Fruit fly (Drosophila melanogaster) whole organism, embryonic: ENCODE results near the gene CG2278.

Experiments
- Adf1 ChIP-seq: fragments of 200-800 bp; sonication (Bioruptor generic); IDR thresholded peaks from 2 replicates; pipeline ENCODE4 v1.3.6; 2022; ENCODE audit warnings: missing biosample characterization, missing genetic modification characterization
- Atf-2 ChIP-seq: fragments of 200-800 bp; sonication (Bioruptor generic); optimal IDR thresholded peaks from 2 replicates; lab custom pipeline; 2016; ENCODE audit warnings: missing biosample characterization, missing genetic modification characterization
- Bgb ChIP-seq: fragments of 200-800 bp; sonication (Bioruptor generic); IDR thresholded peaks from 2 replicates; pipeline ENCODE4 v1.3.6; 2022; ENCODE audit warnings: missing biosample characterization, missing genetic modification characterization; ENCODE audit not compliant: partially characterized antibody
- CG10321 ChIP-seq: fragments of 200-800 bp; sonication (Bioruptor generic); IDR thresholded peaks from 2 replicates; pipeline ENCODE4 v1.3.6; 2022; ENCODE audit warnings: missing biosample characterization, missing genetic modification characterization
- CG11504 ChIP-seq: fragments of 200-800 bp; sonication (Bioruptor generic); optimal IDR thresholded peaks from 3 replicates; lab custom pipeline; 2019; ENCODE audit warnings: missing biosample characterization, mild to moderate bottlenecking, missing genetic modification characterization, moderate library complexity
- CG12391 ChIP-seq: fragments of 200-800 bp; sonication (Bioruptor generic); optimal IDR thresholded peaks from 3 replicates; lab custom pipeline; 2018; ENCODE audit warnings: missing biosample characterization, mild to moderate bottlenecking, missing genetic modification characterization, moderate library complexity
- CG15073 ChIP-seq: fragments of 200-800 bp; sonication (Bioruptor generic); optimal IDR thresholded peaks from 2 replicates; lab custom pipeline; 2016; ENCODE audit warnings: missing biosample characterization, missing genetic modification characterization
- CG1602 ChIP-seq: fragments of 200-800 bp; sonication (Bioruptor generic); optimal IDR thresholded peaks from 3 replicates; lab custom pipeline; 2016; ENCODE audit warnings: missing biosample characterization, missing genetic modification characterization
- CG16779 ChIP-seq: fragments of 200-800 bp; sonication (Bioruptor generic); IDR thresholded peaks from 2 replicates; pipeline ENCODE4 v1.3.6; 2022; ENCODE audit warnings: missing biosample characterization, missing genetic modification characterization
- CG18011 ChIP-seq: fragments of 200-800 bp; sonication (Bioruptor generic); optimal IDR thresholded peaks from 2 replicates; lab custom pipeline; 2017; ENCODE audit warnings: missing biosample characterization, missing genetic modification characterization, mild to moderate bottlenecking, moderate library complexity, missing genotype
- CG32532 ChIP-seq: fragments of 200-800 bp; sonication (Bioruptor generic); IDR thresholded peaks from 2 replicates; pipeline ENCODE4 v1.3.6; 2022; ENCODE audit warnings: missing biosample characterization, missing genetic modification characterization
- CG4424 ChIP-seq: fragments of 200-800 bp; sonication (Bioruptor generic); optimal IDR thresholded peaks from 3 replicates; lab custom pipeline; 2016; ENCODE audit warnings: missing biosample characterization, missing genetic modification characterization
- CG5953 ChIP-seq: fragments of 200-800 bp; sonication (Bioruptor generic); IDR thresholded peaks from 2 replicates; pipeline ENCODE4 v1.3.6; 2022; ENCODE audit warnings: missing biosample characterization, missing genetic modification characterization
- CG6654 ChIP-seq: fragments of 200-800 bp; sonication (Bioruptor generic); optimal IDR thresholded peaks from 2 replicates; lab custom pipeline; 2017; ENCODE audit warnings: missing biosample characterization, mild to moderate bottlenecking, missing genetic modification characterization
- CG7357 ChIP-seq: fragments of 200-800 bp; sonication (Bioruptor generic); IDR thresholded peaks from 3 replicates; pipeline ENCODE4 v1.3.6; 2022; ENCODE audit warnings: missing biosample characterization, missing genetic modification characterization
- CG7745 ChIP-seq: fragments of 200-800 bp; sonication (Bioruptor generic); optimal IDR thresholded peaks from 2 replicates; lab custom pipeline; 2018; ENCODE audit warnings: missing biosample characterization, mild to moderate bottlenecking, missing genetic modification characterization, moderate library complexity
- CG8478 ChIP-seq: fragments of >200 bp; optimal IDR thresholded peaks from 2 replicates; lab custom pipeline; 2018
- CG8924 ChIP-seq: fragments of 200-800 bp; optimal IDR thresholded peaks from 3 replicates; lab custom pipeline; 2019; ENCODE audit warnings: missing biosample characterization, mild to moderate bottlenecking, missing genetic modification characterization, moderate library complexity
- Chrac-16 ChIP-seq: fragments of 200-800 bp; sonication (Bioruptor generic); optimal IDR thresholded peaks from 3 replicates; lab custom pipeline; 2016; ENCODE audit warnings: missing biosample characterization, missing genetic modification characterization
- Deaf1 ChIP-seq: fragments of 200-800 bp; optimal IDR thresholded peaks from 3 replicates; lab custom pipeline; 2019; ENCODE audit warnings: missing biosample characterization, mild to moderate bottlenecking, missing genetic modification characterization, moderate library complexity
- Doc3 ChIP-seq: fragments of 200-800 bp; sonication (Bioruptor generic); IDR thresholded peaks from 3 replicates; pipeline ENCODE4 v1.3.6; 2022; ENCODE audit warnings: missing biosample characterization, missing genetic modification characterization; ENCODE audit not compliant: partially characterized antibody
- GATAe ChIP-seq: fragments of 200-800 bp; sonication (Bioruptor generic); conservative IDR thresholded peaks from 2 replicates; pipeline ENCODE4 v1.3.6; 2022; ENCODE audit warnings: missing biosample characterization, missing genetic modification characterization
- Hmr ChIP-seq: fragments of 200-800 bp; sonication (Bioruptor generic); optimal IDR thresholded peaks from 3 replicates; lab custom pipeline; 2017; ENCODE audit warnings: mild to moderate bottlenecking, missing biosample characterization, missing genetic modification reagents, missing genetic modification characterization
- Kr ChIP-seq: fragments of 200-800 bp; sonication (Bioruptor generic); optimal IDR thresholded peaks from 2 replicates; lab custom pipeline; 2017; ENCODE audit warnings: missing biosample characterization, mild to moderate bottlenecking, missing genetic modification characterization
- Mes4 ChIP-seq: fragments of 200-800 bp; sonication (Bioruptor generic); optimal IDR thresholded peaks from 2 replicates; lab custom pipeline; 2016; ENCODE audit warnings: missing biosample characterization, missing genetic modification characterization
- Mrtf ChIP-seq: fragments of 200-800 bp; sonication (Bioruptor generic); IDR thresholded peaks from 3 replicates; pipeline ENCODE4 v1.3.6; 2022; ENCODE audit warnings: missing biosample characterization, missing genetic modification characterization
- Nf-YB ChIP-seq: fragments of 200-800 bp; sonication (Bioruptor generic); optimal IDR thresholded peaks from 3 replicates; lab custom pipeline; 2019; ENCODE audit warnings: missing biosample characterization, mild to moderate bottlenecking, missing genetic modification characterization, moderate library complexity
- Opbp ChIP-seq: fragments of 200-800 bp; sonication (Bioruptor generic); IDR thresholded peaks from 3 replicates; pipeline ENCODE4 v1.3.6; 2022; ENCODE audit warnings: missing biosample characterization, missing genetic modification characterization; ENCODE audit not compliant: partially characterized antibody
- Pdp1 ChIP-seq, 2 experiments: fragments of 200-800 bp; sonication (Bioruptor generic); optimal IDR thresholded peaks; 3 replicates each; lab custom pipeline; 2016; ENCODE audit warnings: missing biosample characterization in 2 of 2, missing genetic modification characterization in 2 of 2, mild to moderate bottlenecking in 1 of 2, moderate library complexity in 1 of 2
- Sin3A ChIP-seq: fragments of >200 bp; optimal IDR thresholded peaks from 2 replicates; lab custom pipeline; 2018
- Xrp1 ChIP-seq: fragments of 200-800 bp; sonication (Bioruptor generic); IDR thresholded peaks from 2 replicates; pipeline ENCODE4 v1.3.6; 2022; ENCODE audit warnings: missing biosample characterization, missing genetic modification characterization
- abd-A ChIP-seq: fragments of 200-800 bp; sonication (Bioruptor generic); optimal IDR thresholded peaks from 3 replicates; lab custom pipeline; 2019; ENCODE audit warnings: missing biosample characterization, mild to moderate bottlenecking, missing genetic modification characterization, moderate library complexity
- bigmax ChIP-seq: fragments of 200-800 bp; sonication (Bioruptor generic); optimal IDR thresholded peaks from 2 replicates; lab custom pipeline; 2018; ENCODE audit warnings: missing biosample characterization, mild to moderate bottlenecking, missing genetic modification characterization
- cad ChIP-seq: fragments of >200 bp; optimal IDR thresholded peaks from 2 replicates; lab custom pipeline; 2017; ENCODE audit warnings: missing biosample characterization, missing genetic modification characterization
- cg ChIP-seq: fragments of 200-800 bp; sonication (Bioruptor generic); optimal IDR thresholded peaks from 3 replicates; lab custom pipeline; 2019; ENCODE audit warnings: missing biosample characterization, mild to moderate bottlenecking, missing genetic modification characterization, moderate library complexity
- crol ChIP-seq: fragments of 200-800 bp; sonication (Bioruptor generic); IDR thresholded peaks from 2 replicates; pipeline ENCODE4 v1.3.6; 2022; ENCODE audit warnings: missing biosample characterization, missing genetic modification characterization
- gcm ChIP-seq: fragments of 200-800 bp; sonication (Bioruptor generic); optimal IDR thresholded peaks from 2 replicates; lab custom pipeline; 2019; ENCODE audit warnings: missing biosample characterization, mild to moderate bottlenecking, missing genetic modification characterization, moderate library complexity
- gem ChIP-seq: fragments of 200-800 bp; sonication (Bioruptor generic); optimal IDR thresholded peaks from 2 replicates; lab custom pipeline; 2019; ENCODE audit warnings: missing biosample characterization, mild to moderate bottlenecking, missing genetic modification characterization, moderate library complexity
- grn ChIP-seq: fragments of 200-800 bp; sonication (Bioruptor generic); optimal IDR thresholded peaks from 3 replicates; lab custom pipeline; 2017; ENCODE audit warnings: missing biosample characterization, missing genetic modification characterization
- gt ChIP-seq: fragments of 200-800 bp; sonication (Bioruptor generic); IDR thresholded peaks from 2 replicates; pipeline ENCODE4 v1.3.6; 2022; ENCODE audit warnings: missing biosample characterization, missing genetic modification characterization
- hth ChIP-seq: fragments of >200 bp; optimal IDR thresholded peaks from 2 replicates; lab custom pipeline; 2017; ENCODE audit warnings: inconsistent platforms
- lilli ChIP-seq: fragments of 200-800 bp; sonication (Bioruptor generic); optimal IDR thresholded peaks from 3 replicates; lab custom pipeline; 2016; ENCODE audit warnings: missing biosample characterization, missing genetic modification characterization
- mirr ChIP-seq: fragments of 200-800 bp; sonication (Bioruptor generic); optimal IDR thresholded peaks from 3 replicates; lab custom pipeline; 2018; ENCODE audit warnings: missing biosample characterization, mild to moderate bottlenecking, missing genetic modification characterization
- otp ChIP-seq: fragments of 200-800 bp; sonication (Bioruptor generic); IDR thresholded peaks from 3 replicates; pipeline ENCODE4, ENCODE4 v1.3.6; 2022; ENCODE audit warnings: missing biosample characterization, missing genetic modification characterization
- peb ChIP-seq: fragments of 200-800 bp; sonication (Bioruptor generic); IDR thresholded peaks from 2 replicates; pipeline ENCODE4 v1.3.6; 2022; ENCODE audit warnings: missing biosample characterization, missing genetic modification characterization
- phol ChIP-seq: fragments of 200-800 bp; sonication (Bioruptor generic); optimal IDR thresholded peaks from 3 replicates; lab custom pipeline; 2018; ENCODE audit warnings: missing biosample characterization, mild to moderate bottlenecking, missing genetic modification characterization, moderate library complexity
- ranshi ChIP-seq: fragments of 200-800 bp; sonication (Bioruptor generic); IDR thresholded peaks from 2 replicates; pipeline ENCODE4 v1.3.6; 2022; ENCODE audit warnings: missing biosample characterization, missing genetic modification characterization
- rib ChIP-seq: fragments of 200-800 bp; sonication (Bioruptor generic); IDR thresholded peaks from 2 replicates; pipeline ENCODE4 v1.3.6; 2022; ENCODE audit warnings: missing biosample characterization, missing genetic modification characterization
- sens ChIP-seq: fragments of 200-800 bp; sonication (Bioruptor generic); peaks from one replicate; lab custom pipeline; 2016; ENCODE audit warnings: missing biosample characterization, missing genetic modification characterization
- slp2 ChIP-seq: fragments of 200-800 bp; sonication (Bioruptor generic); optimal IDR thresholded peaks from 2 replicates; lab custom pipeline; 2016; ENCODE audit warnings: missing biosample characterization, missing genetic modification characterization
- sqz ChIP-seq: fragments of 200-800 bp; sonication (Bioruptor generic); optimal IDR thresholded peaks from 3 replicates; lab custom pipeline; 2018; ENCODE audit warnings: missing biosample characterization, mild to moderate bottlenecking, missing genetic modification characterization
- wek ChIP-seq: fragments of 200-800 bp; sonication (Bioruptor generic); optimal IDR thresholded peaks from 3 replicates; lab custom pipeline; 2018; ENCODE audit warnings: missing biosample characterization, mild to moderate bottlenecking, missing genetic modification characterization, moderate library complexity
- wor ChIP-seq: fragments of 200-800 bp; sonication (Bioruptor generic); IDR thresholded peaks from 2 replicates; pipeline ENCODE4 v1.3.6; 2022; ENCODE audit warnings: missing biosample characterization, missing genetic modification characterization

The CG2278 gene

dm6 chrX:8192191-8192590 lies 22.1 kb upstream of the CG2278 start:
- TF ChIP-seq CG12391 = no peak
- TF ChIP-seq otp = no peak
- no peak for TF ChIP-seq CG15073 (GFP tag; lab: Kevin White, UChicago)
- no peak for TF ChIP-seq wek (GFP tag; lab: Kevin White, UChicago)
- TF ChIP-seq grn = peak; percentile 72
- no peak for TF ChIP-seq rib (GFP tag; lab: Robert Waterston, UW)
- no peak for TF ChIP-seq slp2 (GFP tag; lab: Kevin White, UChicago)
- TF ChIP-seq CG7745 = no peak
- no peak for TF ChIP-seq Chrac-16 (GFP tag; lab: Kevin White, UChicago)
- TF ChIP-seq Opbp (GFP tag; lab: Robert Waterston, UW) = 0 out of 3 replicates have a peak, but pooled peaks have one; percentile 33
- TF ChIP-seq CG1602 (GFP tag; lab: Kevin White, UChicago) = no peak
- 0 out of 2 replicates have a peak, but pooled peaks have one; percentile 14 for TF ChIP-seq Bgb (GFP tag; lab: Robert Waterston, UW)
- no peak for TF ChIP-seq wor (GFP tag; lab: Robert Waterston, UW)
- TF ChIP-seq CG5953 (GFP tag; lab: Robert Waterston, UW) = no peak
- TF ChIP-seq lilli (GFP tag; lab: Kevin White, UChicago) = no peak
- no peak for TF ChIP-seq Sin3A (lab: Kevin White, UChicago)
- TF ChIP-seq CG16779 (GFP tag; lab: Robert Waterston, UW) = no peak
- no peak for TF ChIP-seq phol (tag; lab: Kevin White, UChicago)
- no peak for TF ChIP-seq crol
- peak; percentile 98 for TF ChIP-seq CG6654 (GFP tag; lab: Kevin White, UChicago)
- no peak for TF ChIP-seq CG8924
- no peak for TF ChIP-seq Hmr
- TF ChIP-seq CG4424 (GFP tag; lab: Kevin White, UChicago) = no peak
- no peak for TF ChIP-seq gt (GFP tag; lab: Robert Waterston, UW)
- peak; percentile 91 for TF ChIP-seq cad (GFP tag; lab: Kevin White, UChicago)
- TF ChIP-seq gem = no peak
- TF ChIP-seq CG8478 (lab: Kevin White, UChicago) = no peak
- no peak for TF ChIP-seq mirr
- TF ChIP-seq GATAe (GFP tag; lab: Robert Waterston, UW) = peak; percentile 32; the same call in 1 of the 2 replicates
- no peak for TF ChIP-seq peb (GFP tag; lab: Robert Waterston, UW)

DNA sequence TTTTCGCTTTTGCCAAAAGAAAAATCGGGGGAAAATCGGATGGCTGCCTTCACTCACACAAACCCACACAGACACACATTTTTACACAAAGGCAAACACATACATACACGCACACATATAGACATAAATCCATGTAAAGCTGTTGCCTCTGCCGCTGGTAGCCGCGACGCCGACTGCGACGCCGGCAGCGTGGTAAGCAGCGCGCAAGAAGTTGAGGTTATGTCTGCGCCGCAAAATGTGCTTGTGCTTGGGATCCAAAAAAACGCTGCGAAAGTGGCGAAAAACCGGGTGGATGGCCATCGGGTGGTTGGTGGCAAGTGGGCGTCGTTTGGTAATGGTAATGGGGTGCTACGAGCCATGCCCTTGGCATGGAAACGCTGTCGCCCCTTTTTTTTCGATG lies 9.8 kb upstream of the CG2278 start:
- TF ChIP-seq Mrtf (GFP tag; lab: Robert Waterston, UW) = no peak
- no peak for TF ChIP-seq CG18011
- TF ChIP-seq CG10321 (GFP tag; lab: Robert Waterston, UW) = no peak
- TF ChIP-seq Xrp1 (GFP tag; lab: Robert Waterston, UW) = no peak
- no peak for TF ChIP-seq CG7357 (GFP tag; lab: Robert Waterston, UW)
- TF ChIP-seq CG32532 (GFP tag; lab: Robert Waterston, UW) = 0 out of 2 replicates have a peak, but pooled peaks have one; percentile 16
- TF ChIP-seq Pdp1 (GFP tag; optimal IDR thresholded peaks at IDR 0.05; lab: Kevin White, UChicago) = no peak
- TF ChIP-seq Mes4 (GFP tag; lab: Kevin White, UChicago) = no peak
- no peak for TF ChIP-seq CG11504 (tag; lab: Kevin White, UChicago)
- TF ChIP-seq Adf1 = peak; percentile 93
- no peak for TF ChIP-seq hth (lab: Kevin White, UChicago)
- TF ChIP-seq Nf-YB = no peak
- no peak for TF ChIP-seq ranshi
- peak; percentile 29 for TF ChIP-seq cg (GFP tag; lab: Kevin White, UChicago)
- no peak for TF ChIP-seq Doc3 (GFP tag; lab: Robert Waterston, UW)
- TF ChIP-seq gcm (GFP tag; lab: Kevin White, UChicago) = no peak
- TF ChIP-seq Kr (GFP tag; lab: Kevin White, UChicago) = no peak
- TF ChIP-seq bigmax = peak; percentile 83
- peak; percentile 33 for TF ChIP-seq Deaf1 (tag; lab: Kevin White, UChicago)
- no peak for TF ChIP-seq Atf-2 (GFP tag; lab: Kevin White, UChicago)
- no peak for TF ChIP-seq sens (GFP tag; lab: Kevin White, UChicago)
- TF ChIP-seq abd-A = peak; percentile 46
- no peak for TF ChIP-seq sqz
- TF ChIP-seq, all 482 proteins: peak for 6
